Fruit fly (Drosophila melanogaster) whole organism, embryonic: ENCODE measurements around the gene Dhc93AB.
A peak's percentile ranks its signal among the peaks of the same experiment; 100 is the strongest.

Experiments
- Asciz ChIP-seq: fragments of 200-800 bp; sonication (Bioruptor generic); optimal IDR thresholded peaks from 2 replicates; lab custom pipeline; 2017; ENCODE audit warnings: missing biosample characterization, mild to moderate bottlenecking, missing genetic modification characterization, missing genetic modification reagents
- Atf3 ChIP-seq: fragments of 200-800 bp; sonication (Bioruptor generic); optimal IDR thresholded peaks from 3 replicates; lab custom pipeline; 2016; ENCODE audit warnings: missing biosample characterization, missing genetic modification characterization
- CG10209 ChIP-seq: fragments of 200-800 bp; sonication (Bioruptor generic); optimal IDR thresholded peaks from 3 replicates; lab custom pipeline; 2017; ENCODE audit warnings: missing biosample characterization, mild to moderate bottlenecking, missing genetic modification characterization, missing genetic modification reagents
- CG10366 ChIP-seq: fragments of 200-800 bp; sonication (Bioruptor generic); IDR thresholded peaks from 2 replicates; pipeline ENCODE4 v1.3.6; 2022; ENCODE audit warnings: missing biosample characterization, missing genetic modification characterization
- CG10431 ChIP-seq: fragments of 200-800 bp; sonication (Bioruptor generic); optimal IDR thresholded peaks from 3 replicates; lab custom pipeline; 2018; ENCODE audit warnings: missing biosample characterization, mild to moderate bottlenecking, missing genetic modification characterization
- CG10543 ChIP-seq: fragments of 200-800 bp; sonication (Bioruptor generic); optimal IDR thresholded peaks from 3 replicates; lab custom pipeline; 2017; ENCODE audit warnings: missing biosample characterization, mild to moderate bottlenecking, missing genetic modification characterization, moderate library complexity
- CG14050 ChIP-seq: fragments of 200-800 bp; sonication (Bioruptor generic); IDR thresholded peaks from 3 replicates; pipeline ENCODE4 v1.3.6; 2022; ENCODE audit warnings: missing biosample characterization, missing genetic modification characterization
- CG17328 ChIP-seq: fragments of 200-800 bp; sonication (Bioruptor generic); IDR thresholded peaks from 2 replicates; pipeline ENCODE4 v1.3.6; 2022; ENCODE audit warnings: missing biosample characterization, missing genetic modification characterization
- CG18599 ChIP-seq: fragments of 200-800 bp; sonication (Bioruptor generic); optimal IDR thresholded peaks from 3 replicates; lab custom pipeline; 2017; ENCODE audit warnings: missing biosample characterization, missing genetic modification characterization, mild to moderate bottlenecking, moderate library complexity, missing genetic modification reagents
- CG2202 ChIP-seq: fragments of 200-800 bp; sonication (Bioruptor generic); optimal IDR thresholded peaks from 2 replicates; lab custom pipeline; 2018; ENCODE audit warnings: missing biosample characterization, mild to moderate bottlenecking, missing genetic modification characterization
- CG31365 ChIP-seq: fragments of 200-800 bp; sonication (Bioruptor generic); optimal IDR thresholded peaks from 2 replicates; lab custom pipeline; 2018; ENCODE audit warnings: missing biosample characterization, mild to moderate bottlenecking, missing genetic modification characterization
- CG34376 ChIP-seq: fragments of 200-800 bp; sonication (Bioruptor generic); optimal IDR thresholded peaks from 2 replicates; lab custom pipeline; 2018; ENCODE audit warnings: missing biosample characterization, mild to moderate bottlenecking, missing genetic modification characterization
- CG3726 ChIP-seq: fragments of 200-800 bp; sonication (Bioruptor generic); IDR thresholded peaks from 3 replicates; pipeline ENCODE4, ENCODE4 v1.3.6; 2022; ENCODE audit warnings: missing biosample characterization, missing genetic modification characterization
- CG5180 ChIP-seq: fragments of 200-800 bp; sonication (Bioruptor generic); optimal IDR thresholded peaks from 3 replicates; lab custom pipeline; 2017; ENCODE audit warnings: missing biosample characterization, missing genetic modification characterization, mild to moderate bottlenecking, moderate library complexity, missing genetic modification reagents
- CG5953 ChIP-seq: fragments of 200-800 bp; sonication (Bioruptor generic); IDR thresholded peaks from 2 replicates; pipeline ENCODE4 v1.3.6; 2022; ENCODE audit warnings: missing biosample characterization, missing genetic modification characterization
- CG6272 ChIP-seq: fragments of 200-800 bp; sonication (Bioruptor generic); IDR thresholded peaks from 2 replicates; pipeline ENCODE4 v1.3.6; 2022; ENCODE audit warnings: missing biosample characterization, missing genetic modification characterization
- CG6791 ChIP-seq: fragments of 200-800 bp; sonication (Bioruptor generic); IDR thresholded peaks from 3 replicates; pipeline ENCODE4 v1.3.6; 2022; ENCODE audit warnings: missing biosample characterization, missing genetic modification characterization; ENCODE audit not compliant: partially characterized antibody
- CG7372 ChIP-seq: fragments of 200-800 bp; sonication (Bioruptor generic); IDR thresholded peaks from 2 replicates; pipeline ENCODE4 v1.3.6; 2022; ENCODE audit warnings: missing biosample characterization, missing genetic modification characterization
- CG9437 ChIP-seq: fragments of 200-800 bp; sonication (Bioruptor generic); optimal IDR thresholded peaks from 2 replicates; lab custom pipeline; 2018; ENCODE audit warnings: missing biosample characterization, mild to moderate bottlenecking, missing genetic modification characterization
- CoRest ChIP-seq: fragments of 200-800 bp; sonication (Bioruptor generic); optimal IDR thresholded peaks from 3 replicates; lab custom pipeline; 2018; ENCODE audit warnings: missing biosample characterization, mild to moderate bottlenecking, missing genetic modification characterization, moderate library complexity
- Dbx ChIP-seq: fragments of 200-800 bp; sonication (Bioruptor generic); IDR thresholded peaks from 3 replicates; pipeline ENCODE4 v1.3.6; 2022; ENCODE audit warnings: missing biosample characterization, missing genetic modification characterization
- GATAe ChIP-seq: fragments of 200-800 bp; sonication (Bioruptor generic); conservative IDR thresholded peaks from 2 replicates; pipeline ENCODE4 v1.3.6; 2022; ENCODE audit warnings: missing biosample characterization, missing genetic modification characterization
- Gsc ChIP-seq: fragments of 200-800 bp; sonication (Bioruptor generic); IDR thresholded peaks from 2 replicates; pipeline ENCODE4 v1.3.6; 2022; ENCODE audit warnings: missing biosample characterization, missing genetic modification characterization
- Hey ChIP-seq: fragments of 200-800 bp; sonication (Bioruptor generic); optimal IDR thresholded peaks from 3 replicates; lab custom pipeline; 2018; ENCODE audit warnings: missing biosample characterization, mild to moderate bottlenecking, missing genetic modification characterization
- HmgZ ChIP-seq: fragments of 200-800 bp; sonication (Bioruptor generic); optimal IDR thresholded peaks from 2 replicates; lab custom pipeline; 2018; ENCODE audit warnings: missing biosample characterization, mild to moderate bottlenecking, missing genetic modification characterization
- Mes4 ChIP-seq: fragments of 200-800 bp; sonication (Bioruptor generic); optimal IDR thresholded peaks from 2 replicates; lab custom pipeline; 2016; ENCODE audit warnings: missing biosample characterization, missing genetic modification characterization
- Myb ChIP-seq: fragments of 200-800 bp; sonication (Bioruptor generic); optimal IDR thresholded peaks from 2 replicates; lab custom pipeline; 2016; ENCODE audit warnings: missing biosample characterization, missing genetic modification characterization
- Neu2 ChIP-seq: fragments of 200-800 bp; sonication (Bioruptor generic); optimal IDR thresholded peaks from 3 replicates; lab custom pipeline; 2016; ENCODE audit warnings: missing biosample characterization, missing genetic modification characterization, borderline replicate concordance
- Nf-YB ChIP-seq: fragments of 200-800 bp; sonication (Bioruptor generic); optimal IDR thresholded peaks from 3 replicates; lab custom pipeline; 2019; ENCODE audit warnings: missing biosample characterization, mild to moderate bottlenecking, missing genetic modification characterization, moderate library complexity
- NfI ChIP-seq: fragments of 200-800 bp; sonication (Bioruptor generic); optimal IDR thresholded peaks from 3 replicates; lab custom pipeline; 2018; ENCODE audit warnings: missing biosample characterization, mild to moderate bottlenecking, missing genetic modification characterization, moderate library complexity
- Pdp1 ChIP-seq, 2 experiments: fragments of 200-800 bp; sonication (Bioruptor generic); optimal IDR thresholded peaks; 3 replicates each; lab custom pipeline; 2016; ENCODE audit warnings: missing biosample characterization in 2 of 2, missing genetic modification characterization in 2 of 2, mild to moderate bottlenecking in 1 of 2, moderate library complexity in 1 of 2
- Rfx ChIP-seq: fragments of 200-800 bp; sonication (Bioruptor generic); IDR thresholded peaks from 2 replicates; pipeline ENCODE4 v1.3.6; 2022; ENCODE audit warnings: missing biosample characterization, missing genetic modification characterization
- Xbp1 ChIP-seq: fragments of 200-800 bp; sonication (Bioruptor generic); optimal IDR thresholded peaks from 3 replicates; lab custom pipeline; 2016; ENCODE audit warnings: missing biosample characterization, mild to moderate bottlenecking, missing genetic modification characterization
- YL-1 ChIP-seq: fragments of 200-800 bp; sonication (Bioruptor generic); optimal IDR thresholded peaks from 3 replicates; lab custom pipeline; 2017; ENCODE audit warnings: missing biosample characterization, mild to moderate bottlenecking, missing genetic modification characterization
- az2 ChIP-seq: fragments of 200-800 bp; sonication (Bioruptor generic); optimal IDR thresholded peaks from 3 replicates; lab custom pipeline; 2016; ENCODE audit warnings: missing biosample characterization, missing genetic modification characterization
- bab2 ChIP-seq: fragments of 200-800 bp; sonication (Bioruptor generic); optimal IDR thresholded peaks from 2 replicates; lab custom pipeline; 2016; ENCODE audit warnings: missing biosample characterization, missing genetic modification characterization
- cwo ChIP-seq: fragments of 200-800 bp; sonication (Bioruptor generic); optimal IDR thresholded peaks from 3 replicates; lab custom pipeline; 2017; ENCODE audit warnings: missing biosample characterization, missing genetic modification characterization, mild to moderate bottlenecking, moderate library complexity, missing genetic modification reagents
- dmrt99B ChIP-seq: fragments of 200-800 bp; sonication (Bioruptor generic); optimal IDR thresholded peaks from 2 replicates; lab custom pipeline; 2018; ENCODE audit warnings: missing biosample characterization, mild to moderate bottlenecking, missing genetic modification characterization, moderate library complexity
- emc ChIP-seq: fragments of 200-800 bp; sonication (Bioruptor generic); optimal IDR thresholded peaks from 2 replicates; lab custom pipeline; 2016; ENCODE audit warnings: missing biosample characterization, missing genetic modification characterization
- en ChIP-seq: fragments of 200-800 bp; sonication (Bioruptor generic); optimal IDR thresholded peaks from 2 replicates; lab custom pipeline; 2016; ENCODE audit warnings: missing biosample characterization, missing genetic modification characterization
- grau ChIP-seq: fragments of 200-800 bp; optimal IDR thresholded peaks from 3 replicates; lab custom pipeline; 2019; ENCODE audit warnings: missing biosample characterization, mild to moderate bottlenecking, missing genetic modification characterization, moderate library complexity
- grn ChIP-seq: fragments of 200-800 bp; sonication (Bioruptor generic); optimal IDR thresholded peaks from 3 replicates; lab custom pipeline; 2017; ENCODE audit warnings: missing biosample characterization, missing genetic modification characterization
- lab ChIP-seq: fragments of 200-800 bp; sonication (Bioruptor generic); optimal IDR thresholded peaks from 3 replicates; lab custom pipeline; 2017; ENCODE audit warnings: missing biosample characterization, missing genetic modification characterization, mild to moderate bottlenecking, moderate library complexity, missing genetic modification reagents
- luna ChIP-seq: fragments of 200-800 bp; sonication (Bioruptor generic); optimal IDR thresholded peaks from 2 replicates; lab custom pipeline; 2016; ENCODE audit warnings: missing biosample characterization, missing genetic modification characterization
- mirr ChIP-seq: fragments of 200-800 bp; sonication (Bioruptor generic); optimal IDR thresholded peaks from 3 replicates; lab custom pipeline; 2018; ENCODE audit warnings: missing biosample characterization, mild to moderate bottlenecking, missing genetic modification characterization
- nerfin-2 ChIP-seq: fragments of 200-800 bp; sonication (Bioruptor generic); IDR thresholded peaks from 2 replicates; pipeline ENCODE4 v1.3.6; 2022; ENCODE audit warnings: missing biosample characterization, missing genetic modification characterization; ENCODE audit not compliant: partially characterized antibody
- onecut ChIP-seq: fragments of 200-800 bp; sonication (Bioruptor generic); IDR thresholded peaks from 2 replicates; pipeline ENCODE4 v1.3.6; 2022; ENCODE audit warnings: missing biosample characterization, missing genetic modification characterization
- run ChIP-seq: fragments of 200-800 bp; sonication (Bioruptor generic); optimal IDR thresholded peaks from 3 replicates; lab custom pipeline; 2018; ENCODE audit warnings: missing biosample characterization, mild to moderate bottlenecking, missing genetic modification characterization
- slp2 ChIP-seq: fragments of 200-800 bp; sonication (Bioruptor generic); optimal IDR thresholded peaks from 2 replicates; lab custom pipeline; 2016; ENCODE audit warnings: missing biosample characterization, missing genetic modification characterization
- sug ChIP-seq: fragments of 200-800 bp; optimal IDR thresholded peaks from 2 replicates; lab custom pipeline; 2019; ENCODE audit warnings: missing biosample characterization, mild to moderate bottlenecking, missing genetic modification characterization, moderate library complexity
- tna ChIP-seq: fragments of 200-800 bp; sonication (Bioruptor generic); IDR thresholded peaks from 2 replicates; pipeline ENCODE4 v1.3.6; 2022; ENCODE audit warnings: missing biosample characterization, missing genetic modification characterization; ENCODE audit not compliant: partially characterized antibody

Gene Dhc93AB

dm6 chr3R:20985592-20985991 lies 56.7 kb downstream of the Dhc93AB start (continued):
- TF ChIP-seq dmrt99B (tag; lab: Kevin White, UChicago) (no peak), CG31365 (tag; lab: Kevin White, UChicago) (no peak), CG34376 (GFP tag; lab: Kevin White, UChicago) (peak; percentile 95), CoRest (tag; lab: Kevin White, UChicago) (no peak), CG10366 (GFP tag; lab: Robert Waterston, UW) (no peak), Asciz (GFP tag; lab: Kevin White, UChicago) (no peak), emc (no peak), CG10431 (GFP tag; lab: Kevin White, UChicago) (peak; percentile 53), grn (GFP tag; lab: Kevin White, UChicago) (peak; percentile 99), Mes4 (GFP tag; lab: Kevin White, UChicago) (no peak), mirr (GFP tag; lab: Kevin White, UChicago) (peak; percentile 96), Rfx (no peak), en (no peak), CG18599 (peak; percentile 38), slp2 (GFP tag; lab: Kevin White, UChicago) (no peak), CG6272 (GFP tag; lab: Robert Waterston, UW) (no peak), CG5953 (GFP tag; lab: Robert Waterston, UW) (no peak), Xbp1 (no peak), Atf3 (no peak), tna (GFP tag; lab: Robert Waterston, UW) (no peak), CG3726 (GFP tag; lab: Robert Waterston, UW) (no peak), CG10543 (GFP tag; lab: Kevin White, UChicago) (peak; percentile 21), CG5180 (GFP tag; lab: Kevin White, UChicago) (no peak), CG10209 (GFP tag; lab: Kevin White, UChicago) (no peak), nerfin-2 (GFP tag; lab: Robert Waterston, UW) (no peak), Gsc (GFP tag; lab: Robert Waterston, UW) (no peak), cwo (GFP tag; lab: Kevin White, UChicago) (peak; percentile 28), YL-1 (GFP tag; lab: Kevin White, UChicago) (no peak), Dbx (no peak), CG6791 (GFP tag; lab: Robert Waterston, UW) (no peak), run (no peak), HmgZ (tag; lab: Kevin White, UChicago) (peak; percentile 14), luna (GFP tag; lab: Kevin White, UChicago) (no peak), Hey (peak; percentile 13), Pdp1 (GFP tag; optimal IDR thresholded peaks at IDR 0.05; lab: Kevin White, UChicago) (peak in 1 of 2 experiments; percentile 75), CG14050 (no peak), Myb (no peak), CG2202 (tag; lab: Kevin White, UChicago) (no peak), sug (tag; lab: Kevin White, UChicago) (peak; percentile 88), NfI (GFP tag; lab: Kevin White, UChicago) (no peak), bab2 (GFP tag; lab: Kevin White, UChicago) (no peak), Nf-YB (GFP tag; lab: Kevin White, UChicago) (no peak), az2 (GFP tag; lab: Kevin White, UChicago) (no peak), grau (no peak), Neu2 (GFP tag; lab: Kevin White, UChicago) (no peak), CG9437 (no peak), GATAe (GFP tag; lab: Robert Waterston, UW) (peak; percentile 71), onecut (GFP tag; lab: Robert Waterston, UW) (no peak), lab (GFP tag; lab: Kevin White, UChicago) (peak; percentile 2), CG17328 (GFP tag; lab: Robert Waterston, UW) (no peak), CG7372 (GFP tag; lab: Robert Waterston, UW) (no peak)
